Fruit fly (Drosophila melanogaster) whole organism, embryonic: Measurements from ENCODE around the gene CG32483.

Experiments
- Ada2b ChIP-seq: fragments of 200-800 bp; sonication (Bioruptor generic); IDR thresholded peaks from 2 replicates; pipeline ENCODE4 v1.3.6; 2022; ENCODE audit warnings: missing biosample characterization, missing genetic modification characterization
- Atf6 ChIP-seq: fragments of 200-800 bp; sonication (Bioruptor generic); IDR thresholded peaks from 2 replicates; pipeline ENCODE4 v1.3.6; 2022; ENCODE audit warnings: missing biosample characterization, missing genetic modification characterization
- CG10267 ChIP-seq: fragments of 200-800 bp; sonication (Bioruptor generic); optimal IDR thresholded peaks from 2 replicates; lab custom pipeline; 2018; ENCODE audit warnings: missing biosample characterization, mild to moderate bottlenecking, missing genetic modification characterization, moderate library complexity
- CG12299 ChIP-seq: fragments of 200-800 bp; sonication (Bioruptor generic); optimal IDR thresholded peaks from 2 replicates; lab custom pipeline; 2018; ENCODE audit warnings: missing biosample characterization, mild to moderate bottlenecking, missing genetic modification characterization
- CG13624 ChIP-seq: fragments of 200-800 bp; sonication (Bioruptor generic); optimal IDR thresholded peaks from 2 replicates; lab custom pipeline; 2016; ENCODE audit warnings: missing biosample characterization, missing genetic modification characterization
- CG13894 ChIP-seq: fragments of 200-800 bp; sonication (Bioruptor generic); optimal IDR thresholded peaks from 3 replicates; lab custom pipeline; 2018; ENCODE audit warnings: missing biosample characterization, mild to moderate bottlenecking, missing genetic modification characterization, moderate library complexity
- CG16863 ChIP-seq: fragments of 200-800 bp; sonication (Bioruptor generic); optimal IDR thresholded peaks from 3 replicates; lab custom pipeline; 2016; ENCODE audit warnings: missing biosample characterization, missing genetic modification characterization
- CG17612 ChIP-seq: fragments of 200-800 bp; sonication (Bioruptor generic); IDR thresholded peaks from 2 replicates; pipeline ENCODE4 v1.3.6; 2022; ENCODE audit warnings: missing biosample characterization, missing genetic modification characterization
- CG2678 ChIP-seq: fragments of 200-800 bp; sonication (Bioruptor generic); optimal IDR thresholded peaks from 3 replicates; lab custom pipeline; 2019; ENCODE audit warnings: missing biosample characterization, mild to moderate bottlenecking, missing genetic modification characterization, moderate library complexity
- CG32767 ChIP-seq: fragments of 200-800 bp; sonication (Bioruptor generic); IDR thresholded peaks from 2 replicates; pipeline ENCODE4 v1.3.6; 2022; ENCODE audit warnings: missing biosample characterization, missing genetic modification characterization
- CG33557 ChIP-seq: fragments of 200-800 bp; sonication (Bioruptor generic); optimal IDR thresholded peaks from 2 replicates; lab custom pipeline; 2019; ENCODE audit warnings: missing biosample characterization, mild to moderate bottlenecking, missing genetic modification characterization, moderate library complexity
- CG34376 ChIP-seq: fragments of 200-800 bp; sonication (Bioruptor generic); optimal IDR thresholded peaks from 2 replicates; lab custom pipeline; 2018; ENCODE audit warnings: missing biosample characterization, mild to moderate bottlenecking, missing genetic modification characterization
- CG3995 ChIP-seq: fragments of 200-800 bp; sonication (Bioruptor generic); optimal IDR thresholded peaks from 3 replicates; lab custom pipeline; 2016; ENCODE audit warnings: missing biosample characterization, missing genetic modification characterization
- CG4282 ChIP-seq: fragments of 200-800 bp; sonication (Bioruptor generic); optimal IDR thresholded peaks from 2 replicates; lab custom pipeline; 2016; ENCODE audit warnings: missing biosample characterization, missing genetic modification characterization
- CG5953 ChIP-seq: fragments of 200-800 bp; sonication (Bioruptor generic); IDR thresholded peaks from 2 replicates; pipeline ENCODE4 v1.3.6; 2022; ENCODE audit warnings: missing biosample characterization, missing genetic modification characterization
- CG6689 ChIP-seq: fragments of 200-800 bp; sonication (Bioruptor generic); IDR thresholded peaks from 2 replicates; pipeline ENCODE4 v1.3.6; 2022; ENCODE audit warnings: missing biosample characterization, missing genetic modification characterization
- CG7271 ChIP-seq: fragments of 200-800 bp; sonication (Bioruptor generic); optimal IDR thresholded peaks from 2 replicates; lab custom pipeline; 2018; ENCODE audit warnings: missing biosample characterization, mild to moderate bottlenecking, missing genetic modification characterization, moderate library complexity
- CG9876 ChIP-seq: fragments of 200-800 bp; sonication (Bioruptor generic); optimal IDR thresholded peaks from 2 replicates; lab custom pipeline; 2016; ENCODE audit warnings: missing biosample characterization, missing genetic modification characterization
- Camta ChIP-seq: fragments of 200-800 bp; sonication (Bioruptor generic); optimal IDR thresholded peaks from 2 replicates; lab custom pipeline; 2016; ENCODE audit warnings: missing biosample characterization, missing genetic modification characterization
- D19A ChIP-seq: fragments of 200-800 bp; optimal IDR thresholded peaks from 3 replicates; lab custom pipeline; 2019; ENCODE audit warnings: missing biosample characterization, mild to moderate bottlenecking, missing genetic modification characterization, moderate library complexity
- Dek ChIP-seq: fragments of 200-800 bp; sonication (Bioruptor generic); optimal IDR thresholded peaks from 3 replicates; lab custom pipeline; 2019; ENCODE audit warnings: missing biosample characterization, mild to moderate bottlenecking, missing genetic modification characterization, moderate library complexity
- Doc3 ChIP-seq: fragments of 200-800 bp; sonication (Bioruptor generic); IDR thresholded peaks from 3 replicates; pipeline ENCODE4 v1.3.6; 2022; ENCODE audit warnings: missing biosample characterization, missing genetic modification characterization; ENCODE audit not compliant: partially characterized antibody
- HLH4C ChIP-seq: fragments of 200-800 bp; sonication (Bioruptor generic); IDR thresholded peaks from 3 replicates; pipeline ENCODE4 v1.3.6; 2022; ENCODE audit warnings: missing biosample characterization, missing genetic modification characterization; ENCODE audit not compliant: partially characterized antibody
- HmgD ChIP-seq: fragments of 200-800 bp; sonication (Bioruptor generic); optimal IDR thresholded peaks from 3 replicates; lab custom pipeline; 2016; ENCODE audit warnings: missing biosample characterization, missing genetic modification characterization
- Jarid2 ChIP-seq: fragments of 200-800 bp; sonication (Bioruptor generic); optimal IDR thresholded peaks from 3 replicates; lab custom pipeline; 2017; ENCODE audit warnings: mild to moderate bottlenecking, missing biosample characterization, missing genetic modification reagents, missing genetic modification characterization
- Lhr ChIP-seq: fragments of 200-800 bp; sonication (Bioruptor generic); optimal IDR thresholded peaks from 3 replicates; lab custom pipeline; 2017; ENCODE audit warnings: mild to moderate bottlenecking, missing biosample characterization, missing genetic modification reagents, missing genetic modification characterization
- Lpt ChIP-seq: fragments of >200 bp; optimal IDR thresholded peaks from 2 replicates; lab custom pipeline; 2018; ENCODE audit warnings: missing biosample characterization, missing genetic modification characterization
- Mrtf ChIP-seq: fragments of 200-800 bp; sonication (Bioruptor generic); IDR thresholded peaks from 3 replicates; pipeline ENCODE4 v1.3.6; 2022; ENCODE audit warnings: missing biosample characterization, missing genetic modification characterization
- Oli ChIP-seq: fragments of 200-800 bp; sonication (Bioruptor generic); optimal IDR thresholded peaks from 2 replicates; lab custom pipeline; 2018; ENCODE audit warnings: missing biosample characterization, mild to moderate bottlenecking, missing genetic modification characterization, moderate library complexity
- Side ChIP-seq: fragments of 200-800 bp; sonication (Bioruptor generic); optimal IDR thresholded peaks from 2 replicates; lab custom pipeline; 2016; ENCODE audit warnings: missing biosample characterization, missing genetic modification characterization
- Xrp1 ChIP-seq: fragments of 200-800 bp; sonication (Bioruptor generic); IDR thresholded peaks from 2 replicates; pipeline ENCODE4 v1.3.6; 2022; ENCODE audit warnings: missing biosample characterization, missing genetic modification characterization
- amos ChIP-seq: fragments of 200-800 bp; sonication (Bioruptor generic); IDR thresholded peaks from 2 replicates; pipeline ENCODE4 v1.3.6; 2022; ENCODE audit warnings: missing biosample characterization, missing genetic modification characterization; ENCODE audit not compliant: partially characterized antibody
- btn ChIP-seq: fragments of 200-800 bp; sonication (Bioruptor generic); optimal IDR thresholded peaks from 2 replicates; lab custom pipeline; 2016; ENCODE audit warnings: missing biosample characterization, missing genetic modification characterization
- da ChIP-seq: fragments of 200-800 bp; sonication (Bioruptor generic); optimal IDR thresholded peaks from 2 replicates; lab custom pipeline; 2016; ENCODE audit warnings: missing biosample characterization, missing genetic modification characterization
- dm ChIP-seq: fragments of 200-800 bp; sonication (Bioruptor generic); optimal IDR thresholded peaks from 3 replicates; lab custom pipeline; 2016; ENCODE audit warnings: missing biosample characterization, missing genetic modification characterization
- dmrt11E ChIP-seq: fragments of 200-800 bp; sonication (Bioruptor generic); optimal IDR thresholded peaks from 3 replicates; lab custom pipeline; 2018; ENCODE audit warnings: missing biosample characterization, mild to moderate bottlenecking, missing genetic modification characterization, moderate library complexity
- dpn ChIP-seq, 2 experiments: fragments of 200-800 bp; sonication (Bioruptor generic); optimal IDR thresholded peaks; 3 replicates each; lab custom pipeline; 2016; ENCODE audit warnings: missing biosample characterization in 2 of 2, missing genetic modification characterization in 2 of 2
- emc ChIP-seq: fragments of 200-800 bp; sonication (Bioruptor generic); optimal IDR thresholded peaks from 2 replicates; lab custom pipeline; 2016; ENCODE audit warnings: missing biosample characterization, missing genetic modification characterization
- ewg ChIP-seq: fragments of 200-800 bp; sonication (Bioruptor generic); optimal IDR thresholded peaks from 3 replicates; lab custom pipeline; 2017; ENCODE audit warnings: mild to moderate bottlenecking, missing biosample characterization, missing genetic modification reagents, missing genetic modification characterization
- gce ChIP-seq: fragments of 200-800 bp; sonication (Bioruptor generic); IDR thresholded peaks from 3 replicates; pipeline ENCODE4 v1.3.6; 2022; ENCODE audit warnings: missing biosample characterization, missing genetic modification characterization
- gfzf ChIP-seq: fragments of 200-800 bp; sonication (Bioruptor generic); optimal IDR thresholded peaks from 2 replicates; lab custom pipeline; 2016; ENCODE audit warnings: missing biosample characterization, mild to moderate bottlenecking, missing genetic modification characterization, moderate library complexity
- jumu ChIP-seq: fragments of 200-800 bp; sonication (Bioruptor generic); optimal IDR thresholded peaks from 3 replicates; lab custom pipeline; 2016; ENCODE audit warnings: missing biosample characterization, missing genetic modification characterization
- lmd ChIP-seq: fragments of 200-800 bp; sonication (Bioruptor generic); IDR thresholded peaks from 2 replicates; pipeline ENCODE4 v1.3.6; 2022; ENCODE audit warnings: missing biosample characterization, missing genetic modification characterization
- luna ChIP-seq: fragments of 200-800 bp; sonication (Bioruptor generic); optimal IDR thresholded peaks from 2 replicates; lab custom pipeline; 2016; ENCODE audit warnings: missing biosample characterization, missing genetic modification characterization
- onecut ChIP-seq: fragments of 200-800 bp; sonication (Bioruptor generic); IDR thresholded peaks from 2 replicates; pipeline ENCODE4 v1.3.6; 2022; ENCODE audit warnings: missing biosample characterization, missing genetic modification characterization
- otp ChIP-seq: fragments of 200-800 bp; sonication (Bioruptor generic); IDR thresholded peaks from 3 replicates; pipeline ENCODE4, ENCODE4 v1.3.6; 2022; ENCODE audit warnings: missing biosample characterization, missing genetic modification characterization
- pb ChIP-seq: fragments of 200-800 bp; sonication (Bioruptor generic); optimal IDR thresholded peaks from 3 replicates; lab custom pipeline; 2016; ENCODE audit warnings: missing biosample characterization, missing genetic modification characterization
- sens-2 ChIP-seq: fragments of 200-800 bp; sonication (Bioruptor generic); IDR thresholded peaks from 2 replicates; pipeline ENCODE4 v1.3.6; 2022; ENCODE audit warnings: missing biosample characterization, missing genetic modification characterization
- slbo ChIP-seq: fragments of 200-800 bp; sonication (Bioruptor generic); IDR thresholded peaks from 2 replicates; pipeline ENCODE4 v1.3.6; 2022; ENCODE audit warnings: missing biosample characterization, missing genetic modification characterization
- slou ChIP-seq: fragments of 200-800 bp; sonication (Bioruptor generic); optimal IDR thresholded peaks from 3 replicates; lab custom pipeline; 2016; ENCODE audit warnings: missing biosample characterization, missing genetic modification characterization
- stwl ChIP-seq: fragments of 200-800 bp; sonication (Bioruptor generic); optimal IDR thresholded peaks from 3 replicates; lab custom pipeline; 2018; ENCODE audit warnings: missing biosample characterization, mild to moderate bottlenecking, missing genetic modification characterization, moderate library complexity
- z ChIP-seq: fragments of 200-800 bp; sonication (Bioruptor generic); IDR thresholded peaks from 3 replicates; pipeline ENCODE4 v1.3.6; 2022; ENCODE audit warnings: missing biosample characterization, missing genetic modification characterization

Gene CG32483

dm6 chr3L:654019-654418 is 35.9 kb downstream of the CG32483 start, which contains the start of the genes MED30 and Rev1 (continued):
- TF ChIP-seq CG5953 (GFP tag; lab: Robert Waterston, UW) (peak; percentile 79), CG16863 (GFP tag; lab: Kevin White, UChicago) (peak; percentile 95), CG13894 (no peak), CG4282 (peak; percentile 95), Jarid2 (GFP tag; lab: Kevin White, UChicago) (peak; percentile 59), stwl (tag; lab: Kevin White, UChicago) (peak; percentile 92), luna (GFP tag; lab: Kevin White, UChicago) (peak; percentile 91), dm (peak; percentile 93), Xrp1 (GFP tag; lab: Robert Waterston, UW) (peak; percentile 93), CG17612 (peak; percentile 76), Lhr (GFP tag; lab: Kevin White, UChicago) (peak; percentile 77), btn (peak; percentile 86), gfzf (GFP tag; lab: Kevin White, UChicago) (peak; percentile 48), Side (GFP tag; lab: Kevin White, UChicago) (peak; percentile 95), Ada2b (GFP tag; lab: Robert Waterston, UW) (peak; percentile 91), pb (GFP tag; lab: Kevin White, UChicago) (peak; percentile 89), otp (GFP tag; lab: Robert Waterston, UW) (peak; percentile 88), CG13624 (GFP tag; lab: Kevin White, UChicago) (peak; percentile 98), sens-2 (GFP tag; lab: Robert Waterston, UW) (0 out of 2 replicates have a peak, but pooled peaks have one; percentile 55), HLH4C (GFP tag; lab: Robert Waterston, UW) (peak; percentile 57), dmrt11E (tag; lab: Kevin White, UChicago) (peak; percentile 77), CG10267 (tag; lab: Kevin White, UChicago) (peak; percentile 99), onecut (GFP tag; lab: Robert Waterston, UW) (peak; percentile 83), lmd (GFP tag; lab: Robert Waterston, UW) (peak; percentile 91), Lpt (GFP tag; lab: Kevin White, UChicago) (no peak), D19A (tag; lab: Kevin White, UChicago) (peak; percentile 79), CG32767 (GFP tag; lab: Robert Waterston, UW) (peak; percentile 87), CG2678 (tag; lab: Kevin White, UChicago) (peak; percentile 93), Doc3 (GFP tag; lab: Robert Waterston, UW) (no peak), HmgD (GFP tag; lab: Kevin White, UChicago) (peak; percentile 93), Mrtf (GFP tag; lab: Robert Waterston, UW) (peak; percentile 87), amos (GFP tag; lab: Robert Waterston, UW) (no peak), CG6689 (GFP tag; lab: Robert Waterston, UW) (peak; percentile 87), Camta (peak; percentile 95), slbo (peak; percentile 97), dpn (GFP tag; optimal IDR thresholded peaks at IDR 0.05; lab: Kevin White, UChicago) (peak; percentile 97), emc (GFP tag; lab: Kevin White, UChicago) (peak; percentile 89), CG33557 (peak; percentile 74), Atf6 (peak; percentile 91), CG9876 (GFP tag; lab: Kevin White, UChicago) (peak; percentile 94), CG34376 (GFP tag; lab: Kevin White, UChicago) (peak; percentile 91), ewg (GFP tag; lab: Kevin White, UChicago) (peak; percentile 82), z (no peak), da (GFP tag; lab: Kevin White, UChicago) (peak; percentile 88), CG7271 (tag; lab: Kevin White, UChicago) (peak; percentile 82), slou (GFP tag; lab: Kevin White, UChicago) (peak; percentile 92), CG3995 (GFP tag; lab: Kevin White, UChicago) (peak; percentile 90), Oli (tag; lab: Kevin White, UChicago) (peak; percentile 88), Dek (tag; lab: Kevin White, UChicago) (peak; percentile 93), gce (GFP tag; lab: Robert Waterston, UW) (peak; percentile 80), jumu (GFP tag; lab: Kevin White, UChicago) (peak; percentile 97), CG12299 (peak; percentile 91)
